Worm (Caenorhabditis elegans) whole organism, L4/young adult: ENCODE measurements around the gene T21C9.9.

Experiments
- W03F9.2 ChIP-seq: fragments of 150-350 bp; optimal IDR thresholded peaks from 2 replicates; lab custom pipeline; 2014; ENCODE audit warnings: missing biosample characterization, missing genetic modification characterization
- him-1 ChIP-seq: sonication (generic microtip); optimal IDR thresholded peaks from 2 replicates; lab custom pipeline; 2016; ENCODE audit warnings: missing genotype, missing genetic modification reagents, missing genetic modification characterization, missing compliant biosample characterization

DNA sequence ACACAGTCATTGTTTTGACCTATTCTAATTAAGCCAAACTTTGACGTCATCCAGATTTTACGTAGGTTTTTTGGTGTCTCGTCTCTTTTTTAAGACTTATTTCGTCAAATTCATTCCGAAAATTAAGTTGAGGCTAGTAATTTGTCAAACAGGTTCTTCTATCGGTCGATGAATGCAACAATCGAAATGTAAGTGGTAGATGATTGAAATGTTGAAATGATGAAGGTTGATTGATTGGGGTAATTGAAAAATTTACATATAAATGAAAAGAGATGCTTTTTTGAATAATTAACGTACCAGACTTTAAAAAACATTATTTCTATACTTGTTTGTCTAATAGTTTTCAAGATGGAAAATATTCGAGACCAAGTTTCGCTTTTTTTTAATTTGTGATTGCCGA is 36.0 kb downstream of the T21C9.9 start:
- TF ChIP-seq him-1 (tag; lab: Kevin White, UChicago) (no peak), W03F9.2 (tag; lab: Kevin White, UChicago) (no peak)
